Worm (Caenorhabditis elegans) whole organism, young adult: ENCODE measurements around the gene C11D2.3.

ENCODE experiments used
- B0035.1 ChIP-seq: sonication (generic microtip); optimal IDR thresholded peaks from 2 replicates; lab custom pipeline; 2016; ENCODE audit warnings: missing genetic modification characterization, mild to moderate bottlenecking, missing compliant biosample characterization, missing genotype, missing genetic modification reagents
- F57A8.1 ChIP-seq: fragments of 200-800 bp; sonication (Bioruptor generic); optimal IDR thresholded peaks from 2 replicates; lab custom pipeline; 2018; ENCODE audit warnings: mild to moderate bottlenecking, missing genetic modification characterization, moderate library complexity, missing compliant biosample characterization
- K12H6.12 ChIP-seq: fragments of 200-800 bp; sonication (Bioruptor generic); optimal IDR thresholded peaks from 2 replicates; lab custom pipeline; 2018; ENCODE audit warnings: mild to moderate bottlenecking, missing genetic modification characterization, missing compliant biosample characterization
- Y95B8A.8 ChIP-seq: fragments of 200-800 bp; sonication (Bioruptor generic); IDR thresholded peaks from 2 replicates; pipeline ENCODE4 v1.3.6; 2022; ENCODE audit warnings: missing genetic modification reagents, missing genetic modification characterization, missing compliant biosample characterization
- ama-1 ChIP-seq, 3 experiments: fragments of 150-350 bp in 1 of 3; sonication (generic microtip) in 2 of 3; optimal IDR thresholded peaks; 2 replicates each; lab custom pipeline; 2014 to 2018; ENCODE audit warnings: missing biosample characterization in 2 of 3, missing genetic modification characterization in 2 of 3, missing genetic modification reagents in 2 of 3
- athp-1 ChIP-seq: sonication (generic microtip); optimal IDR thresholded peaks from 2 replicates; lab custom pipeline; 2017; ENCODE audit warnings: mild to moderate bottlenecking, missing genetic modification characterization, missing compliant biosample characterization
- attf-5 ChIP-seq: fragments of 200-800 bp; sonication (Bioruptor generic); optimal IDR thresholded peaks from 2 replicates; lab custom pipeline; 2018; ENCODE audit warnings: mild to moderate bottlenecking, missing genetic modification characterization, missing compliant biosample characterization
- attf-6 ChIP-seq: fragments of 200-800 bp; sonication (Bioruptor generic); IDR thresholded peaks from 2 replicates; pipeline ENCODE4 v1.3.6; 2022; ENCODE audit warnings: missing genetic modification reagents, missing genetic modification characterization, missing compliant biosample characterization
- cebp-1 ChIP-seq, 2 experiments: fragments of 200-800 bp in 1 of 2; sonication (Bioruptor generic) in 1 of 2; sonication (generic microtip) in 1 of 2; IDR thresholded peaks in 1 of 2; optimal IDR thresholded peaks in 1 of 2; 2 replicates each; pipeline versions ENCODE4 v1.3.6 to Lab custom; 2017 to 2022; ENCODE audit warnings: missing compliant biosample characterization in 2 of 2, missing genetic modification characterization in 2 of 2, mild to moderate bottlenecking in 1 of 2, missing genetic modification reagents in 1 of 2, moderate library complexity in 1 of 2
- ceh-27 ChIP-seq: fragments of 200-800 bp; sonication (Bioruptor generic); optimal IDR thresholded peaks from 2 replicates; lab custom pipeline; 2018; ENCODE audit warnings: mild to moderate bottlenecking, missing genetic modification characterization, moderate library complexity, missing compliant biosample characterization
- ceh-40 ChIP-seq: fragments of 200-800 bp; sonication (Bioruptor generic); IDR thresholded peaks from 2 replicates; pipeline ENCODE4 v1.3.6; 2022; ENCODE audit warnings: missing genetic modification characterization, missing compliant biosample characterization
- ceh-79 ChIP-seq: sonication (generic microtip); optimal IDR thresholded peaks from 2 replicates; lab custom pipeline; 2017; ENCODE audit warnings: mild to moderate bottlenecking, missing genetic modification characterization, missing compliant biosample characterization
- ceh-91 ChIP-seq: fragments of 200-800 bp; sonication (Bioruptor generic); IDR thresholded peaks from 2 replicates; pipeline ENCODE4 v1.3.6; 2022; ENCODE audit warnings: missing genetic modification reagents, missing genetic modification characterization, missing compliant biosample characterization
- chd-7 ChIP-seq: sonication (generic microtip); optimal IDR thresholded peaks from 2 replicates; lab custom pipeline; 2016; ENCODE audit warnings: mild to moderate bottlenecking, missing genetic modification characterization, moderate library complexity, missing compliant biosample characterization
- dox-1 ChIP-seq: fragments of 200-800 bp; sonication (Bioruptor generic); IDR thresholded peaks from 2 replicates; pipeline ENCODE4 v1.3.6; 2022; ENCODE audit warnings: missing genetic modification reagents, missing genetic modification characterization, missing compliant biosample characterization
- dpl-1 ChIP-seq: fragments of 150-350 bp; optimal IDR thresholded peaks from 2 replicates; lab custom pipeline; 2014; ENCODE audit warnings: missing biosample characterization, missing genetic modification reagents, missing genetic modification characterization
- hlh-26 ChIP-seq: fragments of 200-800 bp; sonication (Bioruptor generic); conservative IDR thresholded peaks from 2 replicates; pipeline ENCODE4 v1.3.6; 2022; ENCODE audit warnings: missing genetic modification reagents, missing genetic modification characterization, missing compliant biosample characterization
- hmg-1.2 ChIP-seq: fragments of 200-800 bp; sonication (Bioruptor generic); IDR thresholded peaks from 2 replicates; pipeline ENCODE4 v1.3.6; 2022; ENCODE audit warnings: missing genetic modification reagents, missing genetic modification characterization, missing compliant biosample characterization
- lag-1 ChIP-seq: fragments of 200-800 bp; sonication (Bioruptor generic); IDR thresholded peaks from 2 replicates; pipeline ENCODE4 v1.3.6; 2022; ENCODE audit warnings: missing genetic modification reagents, missing genetic modification characterization, missing compliant biosample characterization
- let-607 ChIP-seq, 2 experiments: fragments of 200-800 bp in 1 of 2; sonication (Bioruptor generic) in 1 of 2; sonication (generic microtip) in 1 of 2; optimal IDR thresholded peaks; 2 replicates each; lab custom pipeline; 2016 to 2018; ENCODE audit warnings: mild to moderate bottlenecking in 2 of 2, missing compliant biosample characterization in 2 of 2, missing genetic modification characterization in 2 of 2, moderate library complexity in 2 of 2, missing genotype in 1 of 2
- lsl-1 ChIP-seq: fragments of 200-800 bp; sonication (Bioruptor generic); optimal IDR thresholded peaks from 2 replicates; lab custom pipeline; 2018; ENCODE audit warnings: mild to moderate bottlenecking, missing genetic modification characterization, moderate library complexity, missing compliant biosample characterization
- madf-8 ChIP-seq: fragments of 200-800 bp; sonication (Bioruptor generic); conservative IDR thresholded peaks from 2 replicates; pipeline ENCODE4 v1.3.6; 2022; ENCODE audit warnings: missing genetic modification reagents, missing genetic modification characterization, missing compliant biosample characterization
- mxl-1 ChIP-seq: sonication (generic microtip); optimal IDR thresholded peaks from 2 replicates; lab custom pipeline; 2016; ENCODE audit warnings: missing genetic modification characterization, missing compliant biosample characterization
- nfya-1 ChIP-seq: sonication (generic microtip); optimal IDR thresholded peaks from 2 replicates; lab custom pipeline; 2017; ENCODE audit warnings: antibody characterized with exemption, missing compliant biosample characterization, missing genetic modification characterization, borderline replicate concordance; ENCODE audit not compliant: insufficient read depth
- pbrm-1 ChIP-seq: fragments of 200-800 bp; sonication (Bioruptor generic); IDR thresholded peaks from 2 replicates; pipeline ENCODE4 v1.3.6; 2022; ENCODE audit warnings: missing genetic modification reagents, missing genetic modification characterization, missing compliant biosample characterization
- sea-2 ChIP-seq: fragments of 200-800 bp; sonication (Bioruptor generic); IDR thresholded peaks from 2 replicates; pipeline ENCODE4 v1.3.6; 2022; ENCODE audit warnings: missing genetic modification characterization, missing compliant biosample characterization
- snpc-1.1 ChIP-seq: sonication (generic microtip); optimal IDR thresholded peaks from 2 replicates; lab custom pipeline; 2017; ENCODE audit warnings: missing genetic modification characterization, mild to moderate bottlenecking, missing compliant biosample characterization, antibody characterized with exemption, moderate library complexity, missing genotype, missing genetic modification reagents; ENCODE audit not compliant: insufficient read depth
- snpc-4 ChIP-seq, 5 experiments: fragments of 150-350 bp in 1 of 5; sonication (generic microtip) in 4 of 5; optimal IDR thresholded peaks; 2 replicates each; lab custom pipeline; 2014 to 2018; ENCODE audit warnings: missing genetic modification characterization in 5 of 5, missing biosample characterization in 3 of 5, antibody characterized with exemption in 2 of 5, mild to moderate bottlenecking in 2 of 5, missing compliant biosample characterization in 2 of 5, missing genotype in 2 of 5, moderate library complexity in 2 of 5, missing genetic modification reagents in 1 of 5
- sptf-2 ChIP-seq: fragments of 200-800 bp; sonication (Bioruptor generic); optimal IDR thresholded peaks from 2 replicates; lab custom pipeline; 2018; ENCODE audit warnings: mild to moderate bottlenecking, missing genetic modification characterization, missing compliant biosample characterization
- unc-130 ChIP-seq: sonication (generic microtip); optimal IDR thresholded peaks from 2 replicates; lab custom pipeline; 2016; ENCODE audit warnings: missing genetic modification reagents, missing genetic modification characterization, missing compliant biosample characterization
- xnd-1 ChIP-seq: sonication (generic microtip); optimal IDR thresholded peaks from 2 replicates; lab custom pipeline; 2016; ENCODE audit warnings: missing genotype, missing genetic modification reagents, missing genetic modification characterization, missing compliant biosample characterization
- zfh-2 ChIP-seq: fragments of 200-800 bp; sonication (Bioruptor generic); conservative IDR thresholded peaks from 2 replicates; pipeline ENCODE4 v1.3.6; 2022; ENCODE audit warnings: missing genetic modification reagents, missing genetic modification characterization, missing compliant biosample characterization
- ztf-26 ChIP-seq: sonication (generic microtip); optimal IDR thresholded peaks from 2 replicates; lab custom pipeline; 2017; ENCODE audit warnings: missing genetic modification characterization, missing compliant biosample characterization
- ztf-28 ChIP-seq: fragments of 200-800 bp; sonication (Bioruptor generic); IDR thresholded peaks from 2 replicates; pipeline ENCODE4 v1.3.6; 2022; ENCODE audit warnings: missing genetic modification reagents, missing genetic modification characterization, missing compliant biosample characterization
- ztf-3 ChIP-seq: fragments of 200-800 bp; sonication (Bioruptor generic); optimal IDR thresholded peaks from 2 replicates; lab custom pipeline; 2018; ENCODE audit warnings: mild to moderate bottlenecking, missing genetic modification characterization, missing compliant biosample characterization

Gene C11D2.3

DNA sequence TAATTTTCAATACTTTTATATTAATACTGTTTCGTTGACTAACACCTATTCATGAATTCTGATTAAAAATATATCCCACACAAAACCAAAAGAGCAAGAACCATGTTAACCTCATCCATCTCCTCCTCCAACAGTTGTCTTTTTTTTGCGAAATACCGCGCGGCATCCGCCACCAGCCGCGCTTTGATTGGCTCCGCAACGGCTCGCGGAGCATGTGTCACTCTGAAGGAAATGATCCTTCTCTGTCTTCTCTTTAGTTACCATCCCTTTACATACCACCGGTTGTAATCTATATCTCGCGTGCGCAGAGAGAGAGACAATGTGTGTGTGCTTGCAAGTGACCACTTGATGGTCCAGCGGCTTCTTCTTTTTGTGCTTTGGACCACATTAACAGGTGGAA is 16.0 kb upstream of the C11D2.3 start:
- TF ChIP-seq sea-2 (GFP tag; lab: Robert Waterston, UW) (no peak), chd-7 (tag; lab: Kevin White, UChicago) (no peak)

DNA sequence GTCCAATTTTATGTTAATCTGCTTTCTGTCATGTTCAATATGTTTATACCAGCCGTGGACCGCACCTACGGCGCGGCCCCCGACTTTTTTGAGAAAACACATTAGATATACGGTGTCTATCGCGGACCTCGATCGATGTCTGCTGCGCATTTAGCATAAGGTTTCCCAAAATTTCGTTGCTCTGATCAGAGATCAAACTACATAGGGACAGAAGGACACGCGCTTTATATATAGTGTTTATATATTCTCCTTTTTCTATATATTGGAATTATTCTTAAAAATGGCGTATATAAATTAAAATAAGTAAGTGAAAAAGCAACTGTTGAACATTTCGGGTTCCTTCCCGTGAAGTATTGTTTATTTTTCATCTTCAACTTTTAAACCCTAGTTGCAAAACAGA is 11.4 kb upstream of the C11D2.3 start:
- TF ChIP-seq snpc-4 (GFP tag; optimal IDR thresholded peaks at IDR 0.05; lab: Kevin White, UChicago) = peak; percentile 3
- TF ChIP-seq snpc-4 (tag; optimal IDR thresholded peaks at IDR 0.05; lab: Kevin White, UChicago) = peak; percentile 62 to 93 (median 81)
- 0 out of 2 replicates have a peak, but pooled peaks have one; percentile 11 for TF ChIP-seq attf-6
- TF ChIP-seq snpc-1.1 = peak; percentile 79
- peak; percentile 59 for TF ChIP-seq hmg-1.2 (GFP tag; lab: Robert Waterston, UW)
- TF ChIP-seq pbrm-1 (GFP tag; lab: Robert Waterston, UW) = peak; percentile 81
- TF ChIP-seq, all 124 proteins: peak for 5; not testable (repeated sequence) for 119

DNA sequence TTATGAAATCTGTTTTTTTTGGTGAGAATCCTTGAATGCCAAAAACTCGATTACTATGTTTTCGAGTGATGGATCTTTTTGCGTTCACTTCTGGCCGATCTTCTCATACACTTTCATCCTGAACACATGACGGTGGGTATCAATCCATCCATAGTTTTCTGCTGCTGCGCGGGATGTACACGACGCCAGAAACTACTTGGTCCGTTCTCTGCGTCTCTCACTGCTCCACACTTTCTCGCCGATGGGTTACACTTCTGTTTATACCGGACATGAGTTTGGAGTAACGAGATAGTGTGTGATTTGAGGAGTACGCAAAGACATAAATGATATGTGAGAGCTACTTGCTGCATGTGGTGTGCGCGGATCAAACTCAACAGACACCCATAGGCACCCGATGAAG is 10.9 kb upstream of the C11D2.3 start:
- TF ChIP-seq lag-1 (GFP tag; lab: Robert Waterston, UW) = no peak
- peak; percentile 70 for TF ChIP-seq hmg-1.2 (GFP tag; lab: Robert Waterston, UW)

DNA sequence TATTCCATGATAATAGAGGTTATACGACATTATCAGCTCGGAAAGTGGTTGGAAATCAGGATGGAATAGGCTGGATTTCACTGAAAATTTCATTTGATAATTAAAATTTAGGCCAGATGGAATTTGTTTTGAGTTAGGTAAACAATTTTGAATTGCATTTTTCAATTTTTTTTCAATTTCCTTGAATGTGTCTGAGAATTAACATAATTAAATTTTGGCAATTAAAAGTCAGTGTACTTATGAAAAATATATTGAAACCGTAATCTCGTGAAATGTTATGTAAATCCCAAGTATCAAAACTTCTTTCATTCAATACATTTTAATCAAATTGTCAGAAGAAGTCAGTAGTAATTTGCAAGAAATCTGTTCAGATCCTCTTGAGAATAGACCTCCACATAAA is 5.6 kb upstream of the C11D2.3 start:
- TF ChIP-seq xnd-1 = no peak
- no peak for TF ChIP-seq ceh-79 (tag; lab: Kevin White, UChicago)
- no peak for TF ChIP-seq nfya-1
- no peak for TF ChIP-seq sptf-2
- TF ChIP-seq Y95B8A.8 (GFP tag; lab: Robert Waterston, UW) = no peak
- TF ChIP-seq ztf-28 (GFP tag; lab: Robert Waterston, UW) = no peak
- no peak for TF ChIP-seq lag-1 (GFP tag; lab: Robert Waterston, UW)
- no peak for TF ChIP-seq mxl-1 (tag; lab: Kevin White, UChicago)
- TF ChIP-seq ama-1 (optimal IDR thresholded peaks at IDR 0.05; lab: Kevin White, UChicago) = no peak
- no peak for TF ChIP-seq ama-1 (GFP tag; optimal IDR thresholded peaks at IDR 0.05; lab: Kevin White, UChicago)
- no peak for TF ChIP-seq zfh-2 (GFP tag; lab: Robert Waterston, UW)
- no peak for TF ChIP-seq hlh-26
- no peak for TF ChIP-seq cebp-1 (GFP tag; IDR thresholded peaks at IDR 0.05; lab: Robert Waterston, UW)
- no peak for TF ChIP-seq cebp-1 (tag; optimal IDR thresholded peaks at IDR 0.05; lab: Kevin White, UChicago)
- no peak for TF ChIP-seq lsl-1 (GFP tag; lab: Kevin White, UChicago)
- TF ChIP-seq let-607 (tag; optimal IDR thresholded peaks at IDR 0.05; lab: Kevin White, UChicago) = no peak
- no peak for TF ChIP-seq dox-1
- TF ChIP-seq B0035.1 (tag; lab: Kevin White, UChicago) = no peak
- TF ChIP-seq snpc-4 (GFP tag; optimal IDR thresholded peaks at IDR 0.05; lab: Kevin White, UChicago) = no peak
- TF ChIP-seq snpc-4 (tag; optimal IDR thresholded peaks at IDR 0.05; lab: Kevin White, UChicago) = no peak
- no peak for TF ChIP-seq unc-130 (GFP tag; lab: Kevin White, UChicago)
- TF ChIP-seq athp-1 (tag; lab: Kevin White, UChicago) = no peak
- no peak for TF ChIP-seq ceh-27 (GFP tag; lab: Kevin White, UChicago)

DNA sequence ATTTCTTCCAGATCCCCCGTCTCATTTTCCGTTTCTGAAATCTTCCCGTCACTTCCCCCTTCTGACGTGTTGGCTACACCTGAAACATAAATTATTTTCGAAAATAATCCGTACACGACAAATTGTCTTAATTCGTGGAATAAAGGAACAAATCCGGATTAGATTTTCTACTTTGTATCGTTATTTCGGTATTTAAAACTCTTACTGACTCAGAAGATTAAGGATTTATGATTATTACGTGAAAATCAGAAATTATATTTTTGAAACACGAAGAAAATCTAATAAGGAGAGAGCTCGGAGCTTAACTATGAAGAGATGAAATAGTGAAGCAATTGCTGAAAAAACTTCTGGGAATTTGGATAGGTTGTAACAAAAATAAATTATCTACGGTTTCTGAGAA is 2.3 kb upstream of the C11D2.3 start:
- TF ChIP-seq let-607 (tag; optimal IDR thresholded peaks at IDR 0.05; lab: Kevin White, UChicago) = no peak
- TF ChIP-seq cebp-1 (GFP tag; IDR thresholded peaks at IDR 0.05; lab: Robert Waterston, UW) = no peak
- no peak for TF ChIP-seq cebp-1 (tag; optimal IDR thresholded peaks at IDR 0.05; lab: Kevin White, UChicago)
- TF ChIP-seq ceh-91 (GFP tag; lab: Robert Waterston, UW) = no peak
- no peak for TF ChIP-seq pbrm-1 (GFP tag; lab: Robert Waterston, UW)
- TF ChIP-seq chd-7 (tag; lab: Kevin White, UChicago) = no peak
- no peak for TF ChIP-seq dpl-1 (GFP tag; lab: Kevin White, UChicago)
- no peak for TF ChIP-seq ceh-40 (GFP tag; lab: Robert Waterston, UW)
- no peak for TF ChIP-seq ztf-3 (GFP tag; lab: Kevin White, UChicago)
- no peak for TF ChIP-seq ztf-26 (tag; lab: Kevin White, UChicago)
- TF ChIP-seq sptf-2 = no peak
- TF ChIP-seq madf-8 (GFP tag; lab: Robert Waterston, UW) = no peak
- no peak for TF ChIP-seq F57A8.1 (GFP tag; lab: Kevin White, UChicago)
- no peak for TF ChIP-seq B0035.1 (tag; lab: Kevin White, UChicago)
- TF ChIP-seq hmg-1.2 (GFP tag; lab: Robert Waterston, UW) = no peak
- no peak for TF ChIP-seq nfya-1
- no peak for TF ChIP-seq K12H6.12 (tag; lab: Kevin White, UChicago)
- TF ChIP-seq attf-5 (GFP tag; lab: Kevin White, UChicago) = no peak
